Worm (Caenorhabditis elegans): ENCODE data around the gene Y17G9B.5.

ce11 chrIV:4763844-4764243 lies 13.8 kb downstream of the Y17G9B.5 start, which contains the start of gene Y17G9B.2:
- TF ChIP-seq W03F9.2 (tag; optimal IDR thresholded peaks at IDR 0.05) (no peak), dao-5 (tag; optimal IDR thresholded peaks at IDR 0.05) (no peak)

All from whole organism, L4/young adult.